Fruit fly (Drosophila melanogaster): ENCODE data around the gene CG5906.

DNA sequence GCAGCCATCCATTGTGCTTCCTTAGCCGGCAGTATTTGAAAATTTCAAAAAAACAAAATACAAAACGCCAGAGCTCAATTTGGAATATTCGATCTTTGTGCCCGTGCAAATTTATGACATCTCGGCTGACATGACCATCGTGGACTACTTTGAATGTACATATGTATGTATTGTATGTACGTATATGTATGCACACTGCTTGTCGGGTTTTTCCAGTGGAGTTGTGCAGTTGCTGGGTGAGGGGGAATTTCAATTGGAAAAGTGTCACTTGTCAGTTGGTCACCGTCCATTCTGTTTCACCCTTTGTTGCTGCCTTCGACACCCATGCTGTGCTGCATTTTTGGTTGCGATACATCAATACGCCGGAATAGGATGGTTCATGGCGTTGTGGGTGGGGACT, 23.4 kb downstream of the CG5906 start, which contains the start of gene CG12521:
- no peak for TF ChIP-seq CG8478 (optimal IDR thresholded peaks at IDR 0.05)
- TF ChIP-seq CTCF (optimal IDR thresholded peaks at IDR 0.05) = no peak
